Fruit fly (Drosophila melanogaster) whole organism, adult: Measurements from ENCODE around the gene CG13616.

Source experiments
- CG11617 ChIP-seq: fragments of 200-800 bp; sonication (Bioruptor generic); optimal IDR thresholded peaks from 2 replicates; lab custom pipeline; 2017; ENCODE audit warnings: mild to moderate bottlenecking, missing biosample characterization, missing genetic modification reagents, missing genetic modification characterization
- CG12768 ChIP-seq: fragments of 200-800 bp; sonication (Bioruptor generic); optimal IDR thresholded peaks from 2 replicates; lab custom pipeline; 2017; ENCODE audit warnings: missing biosample characterization, missing genetic modification characterization, mild to moderate bottlenecking, moderate library complexity, missing genetic modification reagents
- CG14711 ChIP-seq: fragments of 200-800 bp; sonication (Bioruptor generic); optimal IDR thresholded peaks from 2 replicates; lab custom pipeline; 2018; ENCODE audit warnings: missing biosample characterization, mild to moderate bottlenecking, missing genetic modification characterization, moderate library complexity
- CG1620 ChIP-seq: fragments of 200-800 bp; sonication (Bioruptor generic); optimal IDR thresholded peaks from 2 replicates; lab custom pipeline; 2016; ENCODE audit warnings: missing biosample characterization, missing genetic modification characterization
- CG33017 ChIP-seq: fragments of 200-800 bp; sonication (Bioruptor generic); optimal IDR thresholded peaks from 2 replicates; lab custom pipeline; 2018; ENCODE audit warnings: missing biosample characterization, mild to moderate bottlenecking, missing genetic modification characterization, moderate library complexity
- CG5204 ChIP-seq: fragments of 200-800 bp; sonication (Bioruptor generic); optimal IDR thresholded peaks from 2 replicates; lab custom pipeline; 2016; ENCODE audit warnings: missing biosample characterization, missing genetic modification characterization
- CG7045 ChIP-seq: fragments of 200-800 bp; sonication (Bioruptor generic); optimal IDR thresholded peaks from 2 replicates; lab custom pipeline; 2017; ENCODE audit warnings: missing biosample characterization, mild to moderate bottlenecking, missing genetic modification characterization
- CG7101 ChIP-seq: fragments of 200-800 bp; sonication (Bioruptor generic); optimal IDR thresholded peaks from 2 replicates; lab custom pipeline; 2018; ENCODE audit warnings: missing biosample characterization, mild to moderate bottlenecking, missing genetic modification characterization, moderate library complexity
- Clk ChIP-seq: fragments of 200-800 bp; sonication (Bioruptor generic); optimal IDR thresholded peaks from 2 replicates; lab custom pipeline; 2017; ENCODE audit warnings: missing biosample characterization, missing genetic modification characterization
- Crg-1 ChIP-seq: fragments of 200-800 bp; sonication (Bioruptor generic); optimal IDR thresholded peaks from 2 replicates; lab custom pipeline; 2016; ENCODE audit warnings: missing biosample characterization, missing genetic modification characterization
- Hr96 ChIP-seq: fragments of 200-800 bp; sonication (Bioruptor generic); optimal IDR thresholded peaks from 2 replicates; lab custom pipeline; 2016; ENCODE audit warnings: missing biosample characterization, missing genetic modification characterization
- Mnt ChIP-seq: fragments of 200-800 bp; sonication (Bioruptor generic); optimal IDR thresholded peaks from 2 replicates; lab custom pipeline; 2016; ENCODE audit warnings: missing biosample characterization, mild to moderate bottlenecking, missing genetic modification characterization
- bab1 ChIP-seq: fragments of 200-800 bp; sonication (Bioruptor generic); optimal IDR thresholded peaks from 3 replicates; lab custom pipeline; 2019; ENCODE audit warnings: missing biosample characterization, mild to moderate bottlenecking, missing genetic modification characterization, moderate library complexity
- cic ChIP-seq: fragments of 200-800 bp; sonication (Bioruptor generic); optimal IDR thresholded peaks from 2 replicates; lab custom pipeline; 2017; ENCODE audit warnings: missing biosample characterization, mild to moderate bottlenecking, missing genetic modification characterization, moderate library complexity
- cnc ChIP-seq, 2 experiments: fragments of >200 bp; optimal IDR thresholded peaks; 2 replicates each; lab custom pipeline; 2017
- kay ChIP-seq: fragments of 200-800 bp; sonication (Bioruptor generic); peaks from one replicate; lab custom pipeline; 2016; ENCODE audit warnings: missing biosample characterization, missing genetic modification characterization, borderline replicate concordance
- ovo ChIP-seq: fragments of 200-800 bp; sonication (Bioruptor generic); optimal IDR thresholded peaks from 2 replicates; lab custom pipeline; 2016; ENCODE audit warnings: missing biosample characterization, missing genetic modification characterization
- pad ChIP-seq: fragments of 200-800 bp; sonication (Bioruptor generic); optimal IDR thresholded peaks from 3 replicates; lab custom pipeline; 2017; ENCODE audit warnings: missing biosample characterization, missing genetic modification characterization, mild to moderate bottlenecking, moderate library complexity, missing genetic modification reagents
- tj ChIP-seq: fragments of 200-800 bp; sonication (Bioruptor generic); optimal IDR thresholded peaks from 3 replicates; lab custom pipeline; 2017; ENCODE audit warnings: missing biosample characterization, mild to moderate bottlenecking, missing genetic modification characterization, moderate library complexity
- toe ChIP-seq: fragments of 200-800 bp; sonication (Bioruptor generic); optimal IDR thresholded peaks from 2 replicates; lab custom pipeline; 2016; ENCODE audit warnings: missing biosample characterization, missing genetic modification characterization

CG13616 gene

dm6 chr3R:24392207-24392939 is at the start of gene CG13616:
CG13616 (plus strand) TSS chr3R:24392889.
- peak; percentile 50 for TF ChIP-seq tj (GFP tag; lab: Kevin White, UChicago)
- TF ChIP-seq Crg-1 (GFP tag; lab: Kevin White, UChicago): no peak

DNA sequence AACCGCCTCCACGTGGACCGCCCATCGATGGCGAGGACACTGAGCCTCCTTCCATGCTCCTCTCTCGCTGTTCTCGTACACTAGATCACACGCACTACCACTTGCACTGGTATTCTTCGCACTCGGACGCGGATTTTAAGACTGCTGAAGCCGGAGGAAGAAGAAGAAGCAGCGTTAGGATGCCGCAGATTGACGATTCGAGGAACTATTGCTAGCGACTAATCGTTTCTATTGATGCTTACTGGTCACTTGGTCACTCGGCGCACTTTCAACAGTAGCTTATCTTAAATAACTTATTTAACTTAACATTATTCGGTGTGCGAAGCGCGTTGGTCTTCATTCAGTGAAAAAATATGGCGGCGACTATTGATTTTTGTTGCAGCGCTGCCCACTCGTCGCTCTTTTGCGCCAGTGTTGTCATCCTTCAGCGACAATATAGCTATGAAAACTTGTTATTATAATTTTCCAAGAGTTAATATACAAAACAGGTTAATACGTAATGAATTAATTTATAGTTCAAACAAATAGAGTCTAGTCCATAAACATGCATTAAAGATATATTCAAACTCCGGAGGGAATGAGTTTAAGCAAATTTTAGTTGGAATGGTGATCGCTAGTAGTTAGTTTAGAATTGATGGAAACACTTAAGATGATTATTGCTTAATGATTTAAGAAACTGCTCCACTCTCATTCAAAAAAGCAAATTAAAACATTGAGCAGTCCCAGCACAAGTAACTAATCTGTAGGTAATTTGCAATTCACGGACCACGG is 44.1 kb upstream of the CG13616 start, which contains the start of the genes CG5746 and CG6454:
TSS of gene CG5746 (minus strand) at position 372 of the 771 bp plus-strand sequence.
TSS of gene CG6454 (plus strand) at position 763 of the 771 bp plus-strand sequence.
- peak; percentile 23 for TF ChIP-seq bab1 (GFP tag; lab: Kevin White, UChicago)
- no peak for TF ChIP-seq Clk (GFP tag; lab: Kevin White, UChicago)
- peak; percentile 66 for TF ChIP-seq CG11617
- TF ChIP-seq CG12768 (GFP tag; lab: Kevin White, UChicago): peak; percentile 19
- no peak for TF ChIP-seq toe (GFP tag; lab: Kevin White, UChicago)
- TF ChIP-seq tj (GFP tag; lab: Kevin White, UChicago): no peak
- TF ChIP-seq ovo (GFP tag; lab: Kevin White, UChicago): peak; percentile 19
- TF ChIP-seq cic: no peak
- TF ChIP-seq cnc (optimal IDR thresholded peaks at IDR 0.05; lab: Kevin White, UChicago): no peak
- TF ChIP-seq CG1620: peak; percentile 31
- TF ChIP-seq CG7101: peak; percentile 59
- no peak for TF ChIP-seq CG7045 (GFP tag; lab: Kevin White, UChicago)
- TF ChIP-seq Mnt (GFP tag; lab: Kevin White, UChicago): peak; percentile 48
- peak; percentile 46 for TF ChIP-seq Hr96 (GFP tag; lab: Kevin White, UChicago)
- no peak for TF ChIP-seq CG33017 (tag; lab: Kevin White, UChicago)
- TF ChIP-seq CG14711 (tag; lab: Kevin White, UChicago): peak; percentile 93
- no peak for TF ChIP-seq Crg-1 (GFP tag; lab: Kevin White, UChicago)
- TF ChIP-seq CG5204 (GFP tag; lab: Kevin White, UChicago): no peak
- TF ChIP-seq pad (GFP tag; lab: Kevin White, UChicago): peak; percentile 14
- no peak for TF ChIP-seq kay (GFP tag; lab: Kevin White, UChicago)

DNA sequence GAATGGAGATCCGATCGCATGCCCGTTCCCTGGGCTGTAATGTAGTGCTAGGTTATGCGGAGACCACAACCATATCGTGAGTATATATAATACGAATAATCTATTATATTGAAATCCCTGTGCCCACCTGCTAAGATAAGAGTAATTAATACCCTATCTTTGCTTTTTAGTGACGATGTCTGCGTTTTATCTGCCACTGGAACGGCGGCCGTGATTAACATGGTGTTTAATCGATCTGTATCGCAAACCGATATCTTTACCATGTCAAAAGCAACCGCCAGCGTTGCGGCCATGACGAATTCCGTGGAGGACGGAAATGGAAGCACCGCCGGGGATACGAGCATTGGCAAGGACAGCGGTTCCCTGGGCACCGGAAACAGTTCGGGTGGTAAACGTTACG is 39.2 kb upstream of the CG13616 start:
- TF ChIP-seq toe (GFP tag; lab: Kevin White, UChicago) (no peak), CG7101 (no peak), Crg-1 (GFP tag; lab: Kevin White, UChicago) (no peak), CG12768 (GFP tag; lab: Kevin White, UChicago) (no peak), CG14711 (tag; lab: Kevin White, UChicago) (no peak), CG5204 (GFP tag; lab: Kevin White, UChicago) (no peak), bab1 (GFP tag; lab: Kevin White, UChicago) (no peak), pad (GFP tag; lab: Kevin White, UChicago) (no peak), CG33017 (tag; lab: Kevin White, UChicago) (no peak), tj (GFP tag; lab: Kevin White, UChicago) (no peak), CG7045 (GFP tag; lab: Kevin White, UChicago) (no peak), cnc (optimal IDR thresholded peaks at IDR 0.05; lab: Kevin White, UChicago) (no peak), ovo (GFP tag; lab: Kevin White, UChicago) (no peak), Mnt (GFP tag; lab: Kevin White, UChicago) (no peak)

dm6 chr3R:24357698-24358097 is 35.0 kb upstream of the CG13616 start, which contains the start of gene Golgin84:
Golgin84 (minus strand) TSS chr3R:24357938.
- TF ChIP-seq cic (no peak), Clk (GFP tag; lab: Kevin White, UChicago) (no peak), ovo (GFP tag; lab: Kevin White, UChicago) (no peak), CG33017 (tag; lab: Kevin White, UChicago) (no peak), Crg-1 (GFP tag; lab: Kevin White, UChicago) (no peak), Hr96 (GFP tag; lab: Kevin White, UChicago) (no peak), CG7045 (GFP tag; lab: Kevin White, UChicago) (no peak), toe (GFP tag; lab: Kevin White, UChicago) (no peak), kay (GFP tag; lab: Kevin White, UChicago) (no peak)

DNA sequence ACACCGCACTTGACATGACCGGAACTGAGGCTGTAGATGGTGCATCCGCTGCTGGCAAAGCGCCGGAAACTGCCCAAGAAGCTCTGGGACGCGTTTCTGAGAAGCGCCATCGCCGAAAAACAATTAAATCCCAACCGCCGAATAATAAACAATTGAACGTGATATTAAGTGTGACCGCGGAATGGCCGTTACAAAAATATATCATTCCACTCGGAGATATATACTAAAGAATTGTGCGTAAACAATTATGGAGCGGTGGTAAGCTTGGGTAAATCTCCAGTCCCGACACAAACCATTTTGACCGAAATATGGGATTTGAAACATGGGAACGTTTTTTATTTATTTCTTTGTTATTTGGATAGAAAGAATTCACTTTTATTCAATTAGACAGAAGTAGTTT is 32.7 kb upstream of the CG13616 start, which contains the start of gene CG18528:
TSS of gene CG18528 (minus strand) at position 188 of the 400 bp plus-strand sequence.
- TF ChIP-seq cic (no peak), bab1 (GFP tag; lab: Kevin White, UChicago) (peak; percentile 53)

DNA sequence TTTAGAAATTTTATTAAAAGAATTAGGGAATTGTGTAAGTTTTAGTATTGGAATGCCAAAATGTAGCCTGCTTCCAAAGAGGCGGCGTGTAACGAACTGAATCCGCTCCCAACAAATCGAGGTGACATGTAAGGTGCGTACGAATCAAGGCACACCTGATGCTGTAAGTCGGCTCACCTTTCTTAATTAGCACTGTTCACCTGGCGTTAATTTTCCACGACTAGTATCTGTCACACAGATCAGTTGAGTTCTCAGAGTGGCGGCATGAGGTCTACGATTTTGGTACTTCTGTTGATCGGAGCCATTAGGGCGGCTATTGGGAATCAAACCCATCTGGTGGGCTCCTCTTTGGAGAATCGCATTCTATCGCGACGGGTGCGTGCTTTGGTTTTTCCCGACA is 31.1 kb upstream of the CG13616 start, which contains the start of the genes CG5762 and CG33339:
TSS of gene CG5762 (minus strand) at position 101 of the 400 bp plus-strand sequence.
TSS of gene CG33339 (plus strand) at position 265 of the 400 bp plus-strand sequence.
- TF ChIP-seq kay (GFP tag; lab: Kevin White, UChicago) (no peak), ovo (GFP tag; lab: Kevin White, UChicago) (no peak), CG14711 (tag; lab: Kevin White, UChicago) (no peak), pad (GFP tag; lab: Kevin White, UChicago) (no peak), Crg-1 (GFP tag; lab: Kevin White, UChicago) (no peak), Mnt (GFP tag; lab: Kevin White, UChicago) (no peak)
